Fruit fly (Drosophila melanogaster): ENCODE measurements around the gene Sodh1.
A peak's percentile ranks its signal among the peaks of the same experiment; 100 is the strongest.

The Sodh1 gene

DNA sequence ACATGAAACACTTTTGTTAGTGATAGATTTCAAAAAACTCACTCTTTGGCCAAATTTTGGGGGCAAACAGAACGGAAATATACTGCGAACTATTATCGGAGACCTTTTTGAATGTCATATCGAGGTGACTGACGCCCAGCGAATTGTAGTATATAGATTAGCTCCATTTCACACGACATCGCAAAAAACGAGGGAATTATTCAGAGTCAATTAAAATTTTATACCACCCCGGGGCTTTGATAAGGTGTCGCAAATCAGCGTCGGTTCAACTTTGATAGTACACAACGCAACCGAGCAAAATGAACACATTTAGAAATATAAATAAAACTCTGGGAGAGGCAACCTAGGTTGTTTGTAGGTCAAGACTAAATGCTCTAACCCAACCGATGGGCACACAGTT, 5.9 kb downstream of the Sodh1 start:
- no peak for TF ChIP-seq salr (GFP tag; optimal IDR thresholded peaks at IDR 0.05)
- TF ChIP-seq Lpt (GFP tag; optimal IDR thresholded peaks at IDR 0.05), result no peak
- no peak for TF ChIP-seq fkh (GFP tag; optimal IDR thresholded peaks at IDR 0.05)
- TF ChIP-seq CG6792 (GFP tag; optimal IDR thresholded peaks at IDR 0.05), result no peak
- TF ChIP-seq CG32006 (GFP tag; optimal IDR thresholded peaks at IDR 0.05), result no peak
- TF ChIP-seq svp (GFP tag), result peak; percentile 86
- no peak for TF ChIP-seq dsx (GFP tag; optimal IDR thresholded peaks at IDR 0.05; ENCODE audit: poor library complexity, severe bottlenecking)

DNA sequence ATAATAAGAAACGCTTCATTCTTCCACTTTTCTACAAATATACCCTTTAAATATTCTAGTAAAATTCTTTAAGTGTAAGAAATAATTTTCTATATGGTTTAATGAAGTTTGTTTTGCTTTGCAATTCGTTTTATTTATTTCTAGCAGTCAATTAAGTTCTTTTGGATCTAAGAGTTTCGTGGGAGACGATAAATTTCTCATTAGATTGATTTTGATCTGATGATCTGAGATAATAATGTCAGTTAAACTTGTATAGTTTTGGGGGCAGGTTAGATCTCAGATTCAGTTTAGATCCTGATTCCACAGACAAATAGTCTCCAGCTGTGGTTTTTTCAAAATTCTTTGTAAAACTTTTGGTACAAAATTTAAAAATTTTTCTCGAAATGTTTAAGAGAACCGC, 6.9 kb downstream of the Sodh1 start, which contains the start of gene dj:
dj (plus strand) TSS at position 301 of the 400 bp plus-strand sequence.
- TF ChIP-seq CG9139 (GFP tag; optimal IDR thresholded peaks at IDR 0.05) (no peak), OdsH (GFP tag; optimal IDR thresholded peaks at IDR 0.05) (no peak), CG11762 (GFP tag; optimal IDR thresholded peaks at IDR 0.05; ENCODE audit: insufficient read depth) (no peak), CG8632 (GFP tag; optimal IDR thresholded peaks at IDR 0.05) (no peak), Sox102F (GFP tag; optimal IDR thresholded peaks at IDR 0.05) (no peak), cyc (GFP tag; optimal IDR thresholded peaks at IDR 0.05) (no peak), topi (GFP tag; optimal IDR thresholded peaks at IDR 0.05) (no peak), Gug (GFP tag; IDR thresholded peaks at IDR 0.05) (no peak), eg (GFP tag; IDR thresholded peaks at IDR 0.05) (no peak), Eip75B (GFP tag; optimal IDR thresholded peaks at IDR 0.05) (no peak), dsx (GFP tag; optimal IDR thresholded peaks at IDR 0.05; ENCODE audit: poor library complexity, severe bottlenecking) (no peak), CG34406 (GFP tag; optimal IDR thresholded peaks at IDR 0.05) (no peak)

DNA sequence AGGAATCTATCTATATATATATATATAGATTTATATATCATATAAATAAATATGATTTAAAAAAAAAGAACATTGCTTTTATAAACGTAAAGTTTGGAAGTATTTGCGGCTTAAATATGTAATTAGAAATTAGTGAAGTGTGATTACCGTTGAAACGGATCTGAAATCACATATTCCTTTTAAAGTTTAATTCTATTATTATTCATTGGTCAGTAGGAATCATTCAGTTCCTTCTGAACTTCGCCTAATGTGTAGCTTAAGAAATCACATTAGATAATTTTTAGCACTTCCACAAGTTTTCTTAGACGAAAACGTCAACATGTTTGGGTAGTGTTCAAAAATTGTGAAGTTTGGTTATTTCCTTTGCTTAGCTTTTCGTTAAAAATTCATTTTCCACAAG, 8.3 kb downstream of the Sodh1 start, which contains the start of gene djl:
djl (plus strand) TSS at position 301 of the 400 bp plus-strand sequence.
- TF ChIP-seq cyc (GFP tag; optimal IDR thresholded peaks at IDR 0.05) (no peak), dac (GFP tag; optimal IDR thresholded peaks at IDR 0.05) (no peak), CG3032 (tag; optimal IDR thresholded peaks at IDR 0.05) (no peak), eg (GFP tag; IDR thresholded peaks at IDR 0.05) (no peak), Ets96B (tag; optimal IDR thresholded peaks at IDR 0.05) (no peak), OdsH (GFP tag; optimal IDR thresholded peaks at IDR 0.05) (no peak), CG8119 (GFP tag; IDR thresholded peaks at IDR 0.05) (no peak), net (GFP tag; optimal IDR thresholded peaks at IDR 0.05) (no peak), CG9139 (GFP tag; optimal IDR thresholded peaks at IDR 0.05) (no peak), Eip78C (GFP tag) (no peak), CG6163 (GFP tag; IDR thresholded peaks at IDR 0.05) (no peak), CG11294 (GFP tag; IDR thresholded peaks at IDR 0.05) (no peak), CG31627 (GFP tag; optimal IDR thresholded peaks at IDR 0.05) (no peak), spab (GFP tag; optimal IDR thresholded peaks at IDR 0.05) (no peak), CG10669 (GFP tag; optimal IDR thresholded peaks at IDR 0.05) (no peak), CG6276 (GFP tag; optimal IDR thresholded peaks at IDR 0.05) (no peak)

DNA sequence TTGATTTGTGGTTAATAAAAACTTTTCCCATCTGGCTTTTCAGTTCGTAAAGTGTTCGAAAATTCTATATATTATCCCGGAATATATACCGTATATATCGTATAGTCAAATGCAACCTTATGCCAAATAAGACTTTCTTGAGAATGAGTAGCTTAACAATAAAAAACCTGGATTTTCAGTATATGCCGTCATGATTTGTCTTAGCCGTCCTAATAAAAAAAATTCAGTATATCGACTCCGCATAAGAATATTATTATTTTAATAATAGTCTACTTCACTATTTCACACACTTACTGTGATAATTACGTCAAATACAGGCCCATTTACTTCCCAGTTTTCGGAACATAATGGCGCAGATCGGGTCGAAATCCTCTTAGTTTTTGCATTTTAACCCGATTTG, 9.7 kb downstream of the Sodh1 start, which contains the start of gene Mst84B:
Mst84B (plus strand) TSS at position 301 of the 400 bp plus-strand sequence.
- TF ChIP-seq Eip75B (GFP tag; optimal IDR thresholded peaks at IDR 0.05) (no peak), CG11762 (GFP tag; optimal IDR thresholded peaks at IDR 0.05; ENCODE audit: insufficient read depth) (no peak), fd85E (GFP tag; optimal IDR thresholded peaks at IDR 0.05) (no peak), spab (GFP tag; optimal IDR thresholded peaks at IDR 0.05) (no peak), CG6792 (GFP tag; optimal IDR thresholded peaks at IDR 0.05) (no peak), CG3032 (tag; optimal IDR thresholded peaks at IDR 0.05) (no peak), acj6 (GFP tag; optimal IDR thresholded peaks at IDR 0.05) (no peak), Sox102F (GFP tag; optimal IDR thresholded peaks at IDR 0.05) (no peak), CG11902 (GFP tag; optimal IDR thresholded peaks at IDR 0.05) (no peak), OdsH (GFP tag; optimal IDR thresholded peaks at IDR 0.05) (no peak)

DNA sequence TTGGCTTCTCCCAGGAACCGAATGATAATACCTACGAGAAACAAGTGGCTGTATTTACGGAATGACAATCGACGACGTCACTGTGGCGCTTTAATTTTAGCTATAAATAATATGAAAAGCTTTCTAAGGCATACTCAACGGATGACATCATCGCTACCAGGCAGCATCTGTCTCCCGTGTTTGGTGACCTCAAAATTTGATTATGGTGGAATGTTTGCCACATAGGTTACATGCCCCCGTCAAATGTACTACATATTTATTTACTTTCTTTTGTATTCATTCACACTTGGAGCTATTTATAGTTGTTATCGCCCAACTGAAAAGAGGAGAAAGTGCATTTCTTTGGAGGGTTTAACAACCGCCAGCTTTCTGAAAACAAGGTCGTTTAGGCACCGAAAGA, 14.1 kb downstream of the Sodh1 start:
- TF ChIP-seq Hr4 (GFP tag; optimal IDR thresholded peaks at IDR 0.05) (no peak), vri (GFP tag; optimal IDR thresholded peaks at IDR 0.05) (peak; percentile 26), svp (GFP tag) (peak; percentile 68), CG8319 (GFP tag; optimal IDR thresholded peaks at IDR 0.05) (peak; percentile 25), CG11902 (GFP tag; optimal IDR thresholded peaks at IDR 0.05) (no peak)
